Fruit fly (Drosophila melanogaster) whole organism, embryonic: ENCODE results near the gene bys.

ENCODE experiments used
- TFAM ChIP-seq: fragments of 200-800 bp; sonication (Bioruptor generic); optimal IDR thresholded peaks from 2 replicates; lab custom pipeline; 2017; ENCODE audit warnings: missing biosample characterization, missing genetic modification characterization, inconsistent platforms
- slbo ChIP-seq: fragments of 200-800 bp; sonication (Bioruptor generic); IDR thresholded peaks from 2 replicates; pipeline ENCODE4 v1.3.6; 2022; ENCODE audit warnings: missing biosample characterization, missing genetic modification characterization

- TF ChIP-seq slbo (GFP tag; lab: Robert Waterston, UW) (no peak), TFAM (GFP tag; lab: Kevin White, UChicago) (no peak)
Observed at dm6 chrX:7909069-7909389, 7.3 kb downstream of the bys start.
